Worm (Caenorhabditis elegans) whole organism, L3 larva: ENCODE measurements around the gene ptr-18.

Source experiments
- elt-3 ChIP-seq, 3 experiments: fragments of 150-350 bp in 1 of 3; sonication (generic microtip) in 2 of 3; optimal IDR thresholded peaks; 2 replicates in 2 of 3; 4 replicates in 1 of 3; lab custom pipeline; 2014 to 2017; ENCODE audit warnings: missing biosample characterization in 3 of 3, missing genetic modification characterization in 3 of 3
- jun-1 ChIP-seq: fragments of 150-350 bp; optimal IDR thresholded peaks from 2 replicates; lab custom pipeline; 2014; ENCODE audit warnings: missing biosample characterization, missing genetic modification reagents, missing genetic modification characterization
- nhr-76 ChIP-seq: fragments of 150-350 bp; sonication (generic microtip); optimal IDR thresholded peaks from 5 replicates; lab custom pipeline; 2014; ENCODE audit warnings: missing biosample characterization, missing genetic modification characterization

- TF ChIP-seq elt-3 (tag; optimal IDR thresholded peaks at IDR 0.05; lab: Kevin White, UChicago) (no peak), jun-1 (no peak), nhr-76 (tag; lab: Kevin White, UChicago) (no peak)
Observed at ce11 chrII:12954670-12955069, 10.7 kb upstream of the ptr-18 start, which contains the start of the genes Y38F1A.1 and Y38F1A.2.
